Fruit fly (Drosophila melanogaster): ENCODE data around the gene CG32643.
A peak's percentile ranks its signal among the peaks of the same experiment; 100 is the strongest.

The CG32643 gene

dm6 chrX:12939951-12940350 lies 44.4 kb upstream of the CG32643 start (continued):
- no peak for TF ChIP-seq fkh (GFP tag; optimal IDR thresholded peaks at IDR 0.05)

dm6 chrX:12940396-12940795 lies 43.9 kb upstream of the CG32643 start:
- TF ChIP-seq Hr38 (GFP tag; optimal IDR thresholded peaks at IDR 0.05), result no peak
- no peak for TF ChIP-seq salr (GFP tag; optimal IDR thresholded peaks at IDR 0.05)
- no peak for TF ChIP-seq cyc (GFP tag; optimal IDR thresholded peaks at IDR 0.05)
- TF ChIP-seq svp (GFP tag), result peak; percentile 20
- TF ChIP-seq Hr4 (GFP tag; optimal IDR thresholded peaks at IDR 0.05), result no peak
- no peak for TF ChIP-seq CG6792 (GFP tag; optimal IDR thresholded peaks at IDR 0.05)

dm6 chrX:12947670-12948069 lies 36.7 kb upstream of the CG32643 start:
- TF ChIP-seq CG6808 (GFP tag; optimal IDR thresholded peaks at IDR 0.05) (no peak), net (GFP tag; optimal IDR thresholded peaks at IDR 0.05) (no peak), Hr4 (GFP tag; optimal IDR thresholded peaks at IDR 0.05) (no peak), dac (GFP tag; optimal IDR thresholded peaks at IDR 0.05) (no peak), CG3032 (tag; optimal IDR thresholded peaks at IDR 0.05) (no peak), CG6792 (GFP tag; optimal IDR thresholded peaks at IDR 0.05) (no peak), fd85E (GFP tag; optimal IDR thresholded peaks at IDR 0.05) (no peak), CG11294 (GFP tag; IDR thresholded peaks at IDR 0.05) (no peak), CG10631 (GFP tag; optimal IDR thresholded peaks at IDR 0.05) (no peak)

DNA sequence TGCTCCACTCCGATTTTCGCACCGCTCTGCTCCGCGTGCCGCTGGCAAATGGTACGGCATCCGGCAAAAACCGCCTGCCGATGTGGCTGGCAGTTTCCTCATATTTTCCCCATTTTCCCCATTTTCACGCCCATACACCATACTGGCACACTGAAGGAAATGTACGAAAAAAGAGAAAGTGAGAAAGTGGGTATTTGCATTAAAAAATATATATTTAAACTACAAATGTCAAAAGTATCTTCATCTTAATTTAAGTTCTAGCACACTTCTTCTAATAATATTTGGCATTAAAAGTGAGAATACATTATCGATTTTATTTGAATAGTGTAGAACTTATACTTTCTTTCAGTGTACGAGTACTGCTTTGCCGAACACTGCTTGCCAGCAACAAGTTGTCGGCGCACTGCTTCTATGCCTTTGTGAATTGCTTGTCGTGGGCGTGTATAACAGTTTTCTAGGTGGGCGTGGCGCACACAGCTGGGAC lies 26.9 kb upstream of the CG32643 start, which contains the start of gene hec:
Gene hec, minus strand, starts transcription at position 51 of the 484 bp plus-strand sequence.
- peak; percentile 22 for TF ChIP-seq svp (GFP tag)
- no peak for TF ChIP-seq fd59A (GFP tag; optimal IDR thresholded peaks at IDR 0.05)
- peak; percentile 48 for TF ChIP-seq Eip78C (GFP tag)
- TF ChIP-seq CG32006 (GFP tag; optimal IDR thresholded peaks at IDR 0.05), result peak; percentile 21

DNA sequence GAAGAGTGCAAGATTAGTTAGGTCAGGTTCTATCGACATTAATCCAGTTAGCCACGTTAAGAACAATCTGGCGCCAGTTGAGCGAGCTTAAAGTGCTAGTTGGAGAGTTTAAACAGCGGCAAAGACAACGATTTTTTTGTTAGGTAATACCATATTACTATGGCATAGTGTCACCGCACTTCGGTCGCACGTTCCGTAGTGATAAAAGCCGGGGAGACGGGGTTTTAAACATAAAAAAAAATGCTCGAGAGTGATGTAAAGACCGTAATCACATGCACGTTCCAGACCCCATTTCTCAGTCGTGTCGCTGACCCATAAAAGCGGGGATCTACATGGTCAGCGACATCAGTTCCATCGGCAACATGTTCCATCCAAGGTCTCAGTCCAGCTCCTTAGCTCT lies 25.4 kb upstream of the CG32643 start, which contains the start of gene CG32642:
Gene CG32642, plus strand, starts transcription at position 301 of the 400 bp plus-strand sequence.
- TF ChIP-seq Eip93F (GFP tag; optimal IDR thresholded peaks at IDR 0.05), result no peak
- no peak for TF ChIP-seq CG7368 (GFP tag; optimal IDR thresholded peaks at IDR 0.05)
- TF ChIP-seq CG11762 (GFP tag; optimal IDR thresholded peaks at IDR 0.05; ENCODE audit: insufficient read depth), result no peak

DNA sequence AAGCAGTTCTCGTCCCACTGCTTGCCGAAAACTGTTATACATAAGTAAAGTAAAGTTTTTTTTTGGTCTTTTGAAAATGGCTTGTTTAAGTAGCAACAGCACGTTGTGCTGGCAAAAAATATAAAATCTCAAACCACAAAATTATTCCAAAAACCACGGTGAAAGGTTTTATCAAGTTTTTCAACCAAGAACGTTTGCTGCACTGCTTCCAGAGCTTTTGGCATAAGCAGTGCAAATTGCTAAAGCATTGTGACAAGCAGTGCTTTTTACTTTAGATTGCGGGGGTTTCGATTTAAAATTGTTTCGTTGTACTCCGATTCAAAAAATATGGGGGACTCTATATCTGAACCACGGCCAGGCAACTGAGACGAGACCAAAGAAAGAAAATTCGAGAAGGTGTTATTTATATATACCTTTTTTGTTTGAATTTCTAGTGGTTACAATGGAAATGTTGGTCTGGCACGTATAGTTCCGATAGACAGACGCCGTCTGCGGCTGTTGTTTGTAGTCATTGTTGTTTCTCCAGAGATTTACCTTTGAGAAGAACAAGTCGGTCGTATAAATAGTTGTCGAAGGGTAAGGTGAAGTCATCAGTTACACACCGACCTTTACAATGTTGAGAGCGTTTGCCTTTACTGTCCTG lies 16.9 kb upstream of the CG32643 start, which contains the start of gene Mur11Da:
Gene Mur11Da, plus strand, starts transcription at position 593 of the 643 bp plus-strand sequence.
- TF ChIP-seq Lpt (GFP tag; optimal IDR thresholded peaks at IDR 0.05) (no peak), CG3032 (tag; optimal IDR thresholded peaks at IDR 0.05) (no peak), cyc (GFP tag; optimal IDR thresholded peaks at IDR 0.05) (no peak), CG31627 (GFP tag; optimal IDR thresholded peaks at IDR 0.05) (no peak), Eip78C (GFP tag) (no peak), Blimp-1 (GFP tag; optimal IDR thresholded peaks at IDR 0.05) (no peak), CG15336 (GFP tag; IDR thresholded peaks at IDR 0.05) (no peak), Gug (GFP tag; IDR thresholded peaks at IDR 0.05) (no peak), Sox15 (GFP tag; optimal IDR thresholded peaks at IDR 0.05) (no peak), Hr39 (GFP tag; optimal IDR thresholded peaks at IDR 0.05) (no peak), fd85E (GFP tag; optimal IDR thresholded peaks at IDR 0.05) (no peak), CG10669 (GFP tag; optimal IDR thresholded peaks at IDR 0.05) (no peak), CG6163 (GFP tag; IDR thresholded peaks at IDR 0.05) (no peak), OdsH (GFP tag; optimal IDR thresholded peaks at IDR 0.05) (no peak)

Measured in whole organism, prepupa.